Worm (Caenorhabditis elegans) whole organism, young adult: Measurements from ENCODE around the gene pals-24.

Source experiments
- B0019.2 ChIP-seq: fragments of 200-800 bp; sonication (Bioruptor generic); conservative IDR thresholded peaks from 2 replicates; pipeline ENCODE4 v1.3.6; 2022; ENCODE audit warnings: missing genetic modification reagents, missing genetic modification characterization, missing compliant biosample characterization
- B0035.1 ChIP-seq: sonication (generic microtip); optimal IDR thresholded peaks from 2 replicates; lab custom pipeline; 2016; ENCODE audit warnings: missing genetic modification characterization, mild to moderate bottlenecking, missing compliant biosample characterization, missing genotype, missing genetic modification reagents
- C06A6.2 ChIP-seq: fragments of 200-800 bp; sonication (Bioruptor generic); conservative IDR thresholded peaks from 2 replicates; pipeline ENCODE4 v1.3.6; 2022; ENCODE audit warnings: missing genetic modification characterization, missing compliant biosample characterization
- F22D6.2 ChIP-seq: sonication (generic microtip); optimal IDR thresholded peaks from 2 replicates; lab custom pipeline; 2016; ENCODE audit warnings: mild to moderate bottlenecking, missing genetic modification characterization, missing compliant biosample characterization
- F39B2.1 ChIP-seq: fragments of 200-800 bp; sonication (Bioruptor generic); IDR thresholded peaks from 2 replicates; pipeline ENCODE4 v1.3.6; 2022; ENCODE audit warnings: missing genetic modification reagents, missing genetic modification characterization, missing compliant biosample characterization
- F52B5.7 ChIP-seq: sonication (generic microtip); optimal IDR thresholded peaks from 2 replicates; lab custom pipeline; 2016; ENCODE audit warnings: mild to moderate bottlenecking, missing genetic modification characterization, missing compliant biosample characterization
- K11D2.4 ChIP-seq: fragments of 200-800 bp; sonication (Bioruptor generic); IDR thresholded peaks from 2 replicates; pipeline ENCODE4 v1.3.6; 2022; ENCODE audit warnings: missing genetic modification reagents, missing genetic modification characterization, missing compliant biosample characterization
- T26A5.8 ChIP-seq: sonication (generic microtip); optimal IDR thresholded peaks from 2 replicates; lab custom pipeline; 2016; ENCODE audit warnings: missing genetic modification characterization, missing compliant biosample characterization
- Y53F4B.3 ChIP-seq: fragments of 200-800 bp; sonication (Bioruptor generic); IDR thresholded peaks from 2 replicates; pipeline ENCODE4 v1.3.6; 2022; ENCODE audit warnings: missing genetic modification reagents, missing genetic modification characterization, missing compliant biosample characterization
- Y53G8AR.9 ChIP-seq: fragments of 200-800 bp; sonication (Bioruptor generic); conservative IDR thresholded peaks from 2 replicates; pipeline ENCODE4 v1.3.6; 2022; ENCODE audit warnings: missing genetic modification reagents, missing genetic modification characterization, missing compliant biosample characterization
- akir-1 ChIP-seq: fragments of 200-800 bp; sonication (Bioruptor generic); optimal IDR thresholded peaks from 2 replicates; lab custom pipeline; 2018; ENCODE audit warnings: mild to moderate bottlenecking, missing genetic modification characterization, moderate library complexity, missing compliant biosample characterization
- atf-7 ChIP-seq: sonication (generic microtip); optimal IDR thresholded peaks from 2 replicates; lab custom pipeline; 2017; ENCODE audit warnings: mild to moderate bottlenecking, missing genetic modification characterization, missing compliant biosample characterization
- attf-6 ChIP-seq: fragments of 200-800 bp; sonication (Bioruptor generic); IDR thresholded peaks from 2 replicates; pipeline ENCODE4 v1.3.6; 2022; ENCODE audit warnings: missing genetic modification reagents, missing genetic modification characterization, missing compliant biosample characterization
- bed-2 ChIP-seq: fragments of 200-800 bp; sonication (Bioruptor generic); IDR thresholded peaks from 2 replicates; pipeline ENCODE4 v1.3.6; 2022; ENCODE audit warnings: missing genetic modification reagents, missing genetic modification characterization, missing compliant biosample characterization
- cebp-1 ChIP-seq, 2 experiments: fragments of 200-800 bp in 1 of 2; sonication (Bioruptor generic) in 1 of 2; sonication (generic microtip) in 1 of 2; IDR thresholded peaks in 1 of 2; optimal IDR thresholded peaks in 1 of 2; 2 replicates each; pipeline versions ENCODE4 v1.3.6 to Lab custom; 2017 to 2022; ENCODE audit warnings: missing compliant biosample characterization in 2 of 2, missing genetic modification characterization in 2 of 2, mild to moderate bottlenecking in 1 of 2, missing genetic modification reagents in 1 of 2, moderate library complexity in 1 of 2
- ceh-100 ChIP-seq: fragments of 200-800 bp; sonication (Bioruptor generic); IDR thresholded peaks from 2 replicates; pipeline ENCODE4 v1.3.6; 2022; ENCODE audit warnings: missing genetic modification reagents, missing genetic modification characterization, missing compliant biosample characterization
- ceh-40 ChIP-seq: fragments of 200-800 bp; sonication (Bioruptor generic); IDR thresholded peaks from 2 replicates; pipeline ENCODE4 v1.3.6; 2022; ENCODE audit warnings: missing genetic modification characterization, missing compliant biosample characterization
- ceh-58 ChIP-seq: fragments of 200-800 bp; sonication (Bioruptor generic); IDR thresholded peaks from 2 replicates; pipeline ENCODE4 v1.3.6; 2022; ENCODE audit warnings: missing genetic modification characterization, missing compliant biosample characterization
- ceh-79 ChIP-seq: sonication (generic microtip); optimal IDR thresholded peaks from 2 replicates; lab custom pipeline; 2017; ENCODE audit warnings: mild to moderate bottlenecking, missing genetic modification characterization, missing compliant biosample characterization
- ceh-91 ChIP-seq: fragments of 200-800 bp; sonication (Bioruptor generic); IDR thresholded peaks from 2 replicates; pipeline ENCODE4 v1.3.6; 2022; ENCODE audit warnings: missing genetic modification reagents, missing genetic modification characterization, missing compliant biosample characterization
- chd-7 ChIP-seq: sonication (generic microtip); optimal IDR thresholded peaks from 2 replicates; lab custom pipeline; 2016; ENCODE audit warnings: mild to moderate bottlenecking, missing genetic modification characterization, moderate library complexity, missing compliant biosample characterization
- die-1 ChIP-seq: sonication (generic microtip); optimal IDR thresholded peaks from 2 replicates; lab custom pipeline; 2016; ENCODE audit warnings: missing genotype, mild to moderate bottlenecking, missing genetic modification characterization, missing compliant biosample characterization
- egl-44 ChIP-seq: fragments of 200-800 bp; sonication (Bioruptor generic); IDR thresholded peaks from 2 replicates; pipeline ENCODE4 v1.3.6; 2022; ENCODE audit warnings: missing genetic modification reagents, missing genetic modification characterization, missing compliant biosample characterization
- ekl-4 ChIP-seq: fragments of 200-800 bp; sonication (Bioruptor generic); IDR thresholded peaks from 2 replicates; pipeline ENCODE4 v1.3.6; 2022; ENCODE audit warnings: missing genetic modification reagents, missing genetic modification characterization, missing compliant biosample characterization
- gei-17 ChIP-seq: fragments of 200-800 bp; sonication (Bioruptor generic); optimal IDR thresholded peaks from 2 replicates; lab custom pipeline; 2018; ENCODE audit warnings: mild to moderate bottlenecking, missing genetic modification characterization, missing compliant biosample characterization
- him-1 ChIP-seq: sonication (generic microtip); optimal IDR thresholded peaks from 2 replicates; lab custom pipeline; 2016; ENCODE audit warnings: missing genotype, missing genetic modification reagents, missing genetic modification characterization, missing compliant biosample characterization
- hmg-20 ChIP-seq: fragments of 200-800 bp; sonication (Bioruptor generic); IDR thresholded peaks from 2 replicates; pipeline ENCODE4 v1.3.6; 2022; ENCODE audit warnings: missing genetic modification reagents, missing genetic modification characterization, missing compliant biosample characterization
- hsf-1 ChIP-seq: fragments of 200-800 bp; sonication (Bioruptor generic); IDR thresholded peaks from 2 replicates; pipeline ENCODE4 v1.3.6; 2022; ENCODE audit warnings: missing genetic modification reagents, missing genetic modification characterization, missing compliant biosample characterization
- lag-1 ChIP-seq: fragments of 200-800 bp; sonication (Bioruptor generic); IDR thresholded peaks from 2 replicates; pipeline ENCODE4 v1.3.6; 2022; ENCODE audit warnings: missing genetic modification reagents, missing genetic modification characterization, missing compliant biosample characterization
- let-607 ChIP-seq, 2 experiments: fragments of 200-800 bp in 1 of 2; sonication (Bioruptor generic) in 1 of 2; sonication (generic microtip) in 1 of 2; optimal IDR thresholded peaks; 2 replicates each; lab custom pipeline; 2016 to 2018; ENCODE audit warnings: mild to moderate bottlenecking in 2 of 2, missing compliant biosample characterization in 2 of 2, missing genetic modification characterization in 2 of 2, moderate library complexity in 2 of 2, missing genotype in 1 of 2
- lin-40 ChIP-seq: sonication (generic microtip); optimal IDR thresholded peaks from 2 replicates; lab custom pipeline; 2016; ENCODE audit warnings: missing genetic modification characterization, mild to moderate bottlenecking, missing compliant biosample characterization, missing genotype, missing genetic modification reagents
- lsy-27 ChIP-seq: sonication (generic microtip); optimal IDR thresholded peaks from 2 replicates; lab custom pipeline; 2017; ENCODE audit warnings: missing genetic modification characterization, mild to moderate bottlenecking, missing compliant biosample characterization, antibody characterized with exemption, missing genotype, borderline replicate concordance; ENCODE audit not compliant: insufficient read depth
- madf-10 ChIP-seq: sonication (generic microtip); optimal IDR thresholded peaks from 2 replicates; lab custom pipeline; 2016; ENCODE audit warnings: mild to moderate bottlenecking, missing genetic modification characterization, missing compliant biosample characterization
- madf-6 ChIP-seq: fragments of 200-800 bp; sonication (Bioruptor generic); IDR thresholded peaks from 2 replicates; pipeline ENCODE4 v1.3.6; 2022; ENCODE audit warnings: missing genetic modification reagents, missing genetic modification characterization, missing compliant biosample characterization
- mcd-1 ChIP-seq: fragments of 200-800 bp; sonication (Bioruptor generic); IDR thresholded peaks from 2 replicates; pipeline ENCODE4 v1.3.6; 2022; ENCODE audit warnings: missing genetic modification reagents, missing genetic modification characterization, missing compliant biosample characterization
- nfya-2 ChIP-seq: fragments of 200-800 bp; sonication (Bioruptor generic); IDR thresholded peaks from 2 replicates; pipeline ENCODE4 v1.3.6; 2022; ENCODE audit warnings: missing genetic modification reagents, missing genetic modification characterization, missing compliant biosample characterization
- nhr-120 ChIP-seq: fragments of 200-800 bp; sonication (Bioruptor generic); IDR thresholded peaks from 2 replicates; pipeline ENCODE4 v1.3.6; 2022; ENCODE audit warnings: missing genetic modification characterization, missing compliant biosample characterization
- nhr-179 ChIP-seq: sonication (generic microtip); optimal IDR thresholded peaks from 2 replicates; lab custom pipeline; 2016; ENCODE audit warnings: mild to moderate bottlenecking, missing genetic modification characterization, missing compliant biosample characterization
- nhr-80 ChIP-seq: sonication (generic microtip); optimal IDR thresholded peaks from 2 replicates; lab custom pipeline; 2016; ENCODE audit warnings: missing genetic modification characterization, missing compliant biosample characterization
- pbrm-1 ChIP-seq: fragments of 200-800 bp; sonication (Bioruptor generic); IDR thresholded peaks from 2 replicates; pipeline ENCODE4 v1.3.6; 2022; ENCODE audit warnings: missing genetic modification reagents, missing genetic modification characterization, missing compliant biosample characterization
- repo-1 ChIP-seq: sonication (generic microtip); optimal IDR thresholded peaks from 2 replicates; lab custom pipeline; 2017; ENCODE audit warnings: mild to moderate bottlenecking, missing genetic modification characterization, missing compliant biosample characterization
- rpc-1 ChIP-seq, 2 experiments: fragments of 150-350 bp in 1 of 2; sonication (generic microtip) in 1 of 2; optimal IDR thresholded peaks; 2 replicates each; lab custom pipeline; 2014 to 2018; ENCODE audit warnings: missing biosample characterization in 1 of 2, missing genetic modification characterization in 1 of 2, missing genetic modification reagents in 1 of 2, missing genotype in 1 of 2
- somi-1 ChIP-seq: fragments of 200-800 bp; sonication (Bioruptor generic); optimal IDR thresholded peaks from 2 replicates; lab custom pipeline; 2018; ENCODE audit warnings: mild to moderate bottlenecking, missing genetic modification characterization, missing compliant biosample characterization
- tbp1 ChIP-seq: fragments of 200-800 bp; sonication (Bioruptor generic); optimal IDR thresholded peaks from 2 replicates; lab custom pipeline; 2018; ENCODE audit warnings: mild to moderate bottlenecking, missing genetic modification characterization, missing compliant biosample characterization
- tbx-9 ChIP-seq: sonication (generic microtip); optimal IDR thresholded peaks from 2 replicates; lab custom pipeline; 2016; ENCODE audit warnings: borderline replicate concordance, missing genetic modification characterization, inconsistent platforms, missing compliant biosample characterization
- unc-130 ChIP-seq: sonication (generic microtip); optimal IDR thresholded peaks from 2 replicates; lab custom pipeline; 2016; ENCODE audit warnings: missing genetic modification reagents, missing genetic modification characterization, missing compliant biosample characterization
- zim-3 ChIP-seq: sonication (generic microtip); optimal IDR thresholded peaks from 2 replicates; lab custom pipeline; 2017; ENCODE audit warnings: mild to moderate bottlenecking, missing genetic modification characterization, moderate library complexity, missing compliant biosample characterization

Gene pals-24

DNA sequence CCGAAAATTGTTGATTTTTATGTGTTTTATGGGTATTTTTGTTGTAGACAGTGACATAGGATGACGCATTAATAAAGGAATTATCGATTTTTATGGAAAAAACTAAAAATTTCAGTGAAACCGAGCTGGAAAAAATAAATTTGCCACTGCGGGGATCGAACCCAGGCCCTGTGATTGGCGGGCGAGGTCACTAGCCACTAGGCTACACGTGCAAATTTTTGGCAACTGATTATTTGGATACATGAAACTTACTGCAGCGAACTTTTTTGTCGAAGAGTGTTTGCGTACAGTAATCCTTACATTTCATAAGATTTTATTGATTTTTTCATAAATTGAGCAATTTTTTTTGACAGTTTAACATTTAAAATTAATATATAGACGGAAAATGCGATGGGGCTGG, 31.1 kb upstream of the pals-24 start (continued):
- TF ChIP-seq lag-1 (GFP tag; lab: Robert Waterston, UW) (no peak), Y53G8AR.9 (GFP tag; lab: Robert Waterston, UW) (peak; percentile 86), ekl-4 (GFP tag; lab: Robert Waterston, UW) (peak; percentile 75), nfya-2 (GFP tag; lab: Robert Waterston, UW) (peak; percentile 71; the same call in 1 of the 2 replicates), madf-6 (peak; percentile 75), unc-130 (GFP tag; lab: Kevin White, UChicago) (peak; percentile 61), repo-1 (tag; lab: Kevin White, UChicago) (peak; percentile 83), chd-7 (tag; lab: Kevin White, UChicago) (peak; percentile 40), atf-7 (tag; lab: Kevin White, UChicago) (peak; percentile 50), rpc-1 (optimal IDR thresholded peaks at IDR 0.05; lab: Kevin White, UChicago) (peak; percentile 54), rpc-1 (tag; optimal IDR thresholded peaks at IDR 0.05; lab: Kevin White, UChicago) (peak; percentile 83), nhr-120 (no peak), let-607 (tag; optimal IDR thresholded peaks at IDR 0.05; lab: Kevin White, UChicago) (peak in 1 of 2 experiments; percentile 18), ceh-91 (GFP tag; lab: Robert Waterston, UW) (peak; percentile 45; the same call in 1 of the 2 replicates), F22D6.2 (tag; lab: Kevin White, UChicago) (peak; percentile 5), B0035.1 (tag; lab: Kevin White, UChicago) (peak; percentile 73), B0019.2 (GFP tag; lab: Robert Waterston, UW) (peak; percentile 64; the same call in 1 of the 2 replicates), cebp-1 (GFP tag; IDR thresholded peaks at IDR 0.05; lab: Robert Waterston, UW) (no peak), cebp-1 (tag; optimal IDR thresholded peaks at IDR 0.05; lab: Kevin White, UChicago) (peak; percentile 67), ceh-58 (GFP tag; lab: Robert Waterston, UW) (0 out of 2 replicates have a peak, but pooled peaks have one; percentile 39), ceh-79 (tag; lab: Kevin White, UChicago) (peak; percentile 76), Y53F4B.3 (GFP tag; lab: Robert Waterston, UW) (peak; percentile 68), akir-1 (no peak), C06A6.2 (GFP tag; lab: Robert Waterston, UW) (no peak), somi-1 (GFP tag; lab: Kevin White, UChicago) (no peak), F39B2.1 (0 out of 2 replicates have a peak, but pooled peaks have one; percentile 27), hmg-20 (GFP tag; lab: Robert Waterston, UW) (0 out of 2 replicates have a peak, but pooled peaks have one; percentile 61), K11D2.4 (GFP tag; lab: Robert Waterston, UW) (no peak), mcd-1 (peak; percentile 53), attf-6 (GFP tag; lab: Robert Waterston, UW) (0 out of 2 replicates have a peak, but pooled peaks have one; percentile 55), madf-10 (tag; lab: Kevin White, UChicago) (peak; percentile 62), him-1 (tag; lab: Kevin White, UChicago) (peak; percentile 84), T26A5.8 (tag; lab: Kevin White, UChicago) (peak; percentile 42), tbx-9 (tag; lab: Kevin White, UChicago) (no peak), F52B5.7 (peak; percentile 70), lsy-27 (tag; lab: Kevin White, UChicago) (peak; percentile 72), lin-40 (peak; percentile 55), nhr-80 (tag; lab: Kevin White, UChicago) (no peak), hsf-1 (GFP tag; lab: Robert Waterston, UW) (peak; percentile 49; the same call in 1 of the 2 replicates), ceh-100 (GFP tag; lab: Robert Waterston, UW) (peak; percentile 62), bed-2 (GFP tag; lab: Robert Waterston, UW) (no peak), pbrm-1 (GFP tag; lab: Robert Waterston, UW) (peak; percentile 79; the same call in 1 of the 2 replicates), ceh-40 (GFP tag; lab: Robert Waterston, UW) (0 out of 2 replicates have a peak, but pooled peaks have one; percentile 41), zim-3 (tag; lab: Kevin White, UChicago) (peak; percentile 92), die-1 (tag; lab: Kevin White, UChicago) (peak; percentile 89), gei-17 (GFP tag; lab: Kevin White, UChicago) (no peak), nhr-179 (tag; lab: Kevin White, UChicago) (no peak), tbp1 (GFP tag; lab: Kevin White, UChicago) (peak; percentile 94), egl-44 (no peak)
